Fruit fly (Drosophila melanogaster): Measurements from ENCODE around the gene CG33995.
A peak's percentile ranks its signal among the peaks of the same experiment; 100 is the strongest.

CG33995 gene

DNA sequence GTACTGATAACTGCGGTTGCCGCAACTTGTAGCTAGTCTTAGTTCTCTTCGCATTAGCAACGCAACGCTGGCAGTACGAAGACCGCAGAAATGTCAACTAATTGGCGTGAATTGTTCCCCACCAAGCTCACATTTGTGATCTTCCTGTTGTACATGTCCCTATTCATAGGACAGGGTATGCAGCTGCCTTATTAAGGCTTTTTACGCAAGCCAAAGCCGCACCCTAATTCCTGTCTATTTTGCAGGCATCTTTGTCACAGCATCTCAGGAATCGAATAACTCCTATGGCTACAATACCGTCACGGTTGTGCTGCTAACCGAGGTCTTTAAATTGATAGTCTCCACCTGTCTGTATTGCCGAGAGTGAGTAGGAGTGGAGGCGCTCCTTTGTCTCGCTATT lies 9.9 kb downstream of the CG33995 start, which contains the start of gene eIF3h:
TSS of gene eIF3h (minus strand) at position 101 of the 400 bp plus-strand sequence.
- TF ChIP-seq Hr83 (GFP tag; optimal IDR thresholded peaks at IDR 0.05; ENCODE audit: poor library complexity, severe bottlenecking) (no peak), dsf (GFP tag; optimal IDR thresholded peaks at IDR 0.05; ENCODE audit: borderline replicate concordance) (no peak), Myc (optimal IDR thresholded peaks at IDR 0.05) (no peak), woc (GFP tag; optimal IDR thresholded peaks at IDR 0.05) (no peak), Vsx2 (GFP tag; optimal IDR thresholded peaks at IDR 0.05; ENCODE audit: partially characterized antibody) (no peak), Mio (GFP tag; optimal IDR thresholded peaks at IDR 0.05) (no peak), jim (GFP tag; optimal IDR thresholded peaks at IDR 0.05) (no peak), fru (GFP tag; optimal IDR thresholded peaks at IDR 0.05) (no peak), rgr (GFP tag; optimal IDR thresholded peaks at IDR 0.05) (no peak), Sp1 (GFP tag; optimal IDR thresholded peaks at IDR 0.05) (no peak), GATAd (GFP tag; optimal IDR thresholded peaks at IDR 0.05) (no peak), brk (GFP tag; optimal IDR thresholded peaks at IDR 0.05) (no peak), Abd-B (GFP tag; optimal IDR thresholded peaks at IDR 0.05) (no peak), psq (GFP tag; optimal IDR thresholded peaks at IDR 0.05) (no peak), Dif (GFP tag; optimal IDR thresholded peaks at IDR 0.05; ENCODE audit: partially characterized antibody) (no peak), h (GFP tag; optimal IDR thresholded peaks at IDR 0.05) (no peak), sv (GFP tag; optimal IDR thresholded peaks at IDR 0.05) (no peak)

- TF ChIP-seq sv (GFP tag; optimal IDR thresholded peaks at IDR 0.05) (no peak), Dfd (GFP tag; optimal IDR thresholded peaks at IDR 0.05) (no peak), CrebA (GFP tag; optimal IDR thresholded peaks at IDR 0.05; ENCODE audit: borderline replicate concordance) (no peak), dl (GFP tag; optimal IDR thresholded peaks at IDR 0.05; ENCODE audit: insufficient read depth in 1 of 2, partially characterized antibody in 2 of 2) (no peak), usp (GFP tag; optimal IDR thresholded peaks at IDR 0.05) (no peak), Sp1 (GFP tag; optimal IDR thresholded peaks at IDR 0.05) (peak; percentile 4), brk (GFP tag; optimal IDR thresholded peaks at IDR 0.05) (no peak), Mio (GFP tag; optimal IDR thresholded peaks at IDR 0.05) (no peak), woc (GFP tag; optimal IDR thresholded peaks at IDR 0.05) (no peak), Abd-B (GFP tag; optimal IDR thresholded peaks at IDR 0.05) (no peak), br (GFP tag; optimal IDR thresholded peaks at IDR 0.05) (no peak), fru (GFP tag; optimal IDR thresholded peaks at IDR 0.05) (no peak), dmrt93B (GFP tag; optimal IDR thresholded peaks at IDR 0.05) (no peak), Hnf4 (GFP tag; optimal IDR thresholded peaks at IDR 0.05) (no peak), jim (GFP tag; optimal IDR thresholded peaks at IDR 0.05) (no peak), dsf (GFP tag; optimal IDR thresholded peaks at IDR 0.05; ENCODE audit: borderline replicate concordance) (no peak), lola (GFP tag; optimal IDR thresholded peaks at IDR 0.05) (no peak), Jra (GFP tag; optimal IDR thresholded peaks at IDR 0.05) (no peak), sage (GFP tag; optimal IDR thresholded peaks at IDR 0.05) (no peak), CG32264 (GFP tag; optimal IDR thresholded peaks at IDR 0.05) (no peak), Myc (optimal IDR thresholded peaks at IDR 0.05) (peak; percentile 13), Dif (GFP tag; optimal IDR thresholded peaks at IDR 0.05; ENCODE audit: partially characterized antibody) (no peak), Hr78 (GFP tag; optimal IDR thresholded peaks at IDR 0.05) (no peak), Vsx2 (GFP tag; optimal IDR thresholded peaks at IDR 0.05; ENCODE audit: partially characterized antibody) (no peak), Hr83 (GFP tag; optimal IDR thresholded peaks at IDR 0.05; ENCODE audit: poor library complexity, severe bottlenecking) (no peak), Rel (GFP tag; optimal IDR thresholded peaks at IDR 0.05) (no peak), Rel (tag; optimal IDR thresholded peaks at IDR 0.05) (peak; percentile 75), psq (GFP tag; optimal IDR thresholded peaks at IDR 0.05) (no peak), OdsH (GFP tag; optimal IDR thresholded peaks at IDR 0.05) (no peak), ey (GFP tag; optimal IDR thresholded peaks at IDR 0.05) (no peak), HLH106 (tag; optimal IDR thresholded peaks at IDR 0.05) (no peak), GATAd (GFP tag; optimal IDR thresholded peaks at IDR 0.05) (no peak), tai (GFP tag; optimal IDR thresholded peaks at IDR 0.05) (no peak), foxo (GFP tag; optimal IDR thresholded peaks at IDR 0.05) (peak in 1 of 2 experiments; percentile 18), CG9705 (GFP tag; optimal IDR thresholded peaks at IDR 0.05) (no peak), pan (optimal IDR thresholded peaks at IDR 0.05) (no peak), N (GFP tag; optimal IDR thresholded peaks at IDR 0.05) (no peak), h (GFP tag; optimal IDR thresholded peaks at IDR 0.05) (peak; percentile 13), rgr (GFP tag; optimal IDR thresholded peaks at IDR 0.05) (peak; percentile 30)
These were observed 11.9 kb downstream of the CG33995 start, which contains the start of the genes CG14036 and His3.3A for dm6 chr2L:5054953-5055352. Gene CG14036 (minus strand): TSS chr2L:5055016. Gene His3.3A (plus strand): TSS chr2L:5055058.
